Worm (Caenorhabditis elegans): ENCODE measurements around the gene M04C3.5.

- TF ChIP-seq med-1 (GFP tag; optimal IDR thresholded peaks at IDR 0.05; ENCODE audit: insufficient read depth), result no peak
- TF ChIP-seq ztf-23 (GFP tag; IDR thresholded peaks at IDR 0.05), result no peak
- TF ChIP-seq ref-1 (GFP tag; conservative IDR thresholded peaks at IDR 0.05), result no peak
- no peak for TF ChIP-seq tab-1 (GFP tag; IDR thresholded peaks at IDR 0.05)
- TF ChIP-seq flt-1 (GFP tag; IDR thresholded peaks at IDR 0.05), result no peak
Measured at ce11 chrV:19462020-19462419, 12.5 kb downstream of the M04C3.5 start, which contains the start of gene Y43F8B.15.

All from whole organism, midembryonic.